Worm (Caenorhabditis elegans) whole organism, L2 larva: ENCODE results near the gene srf-3.
A peak's percentile ranks its signal among the peaks of the same experiment; 100 is the strongest.
"Not testable (repeated sequence)": the region's sequence is repeated elsewhere in the genome, so short reads cannot be mapped to it uniquely, and the experiment has no call there.

Experiments
- C34F6.9 ChIP-seq: fragments of 150-350 bp; optimal IDR thresholded peaks from 2 replicates; lab custom pipeline; 2014; ENCODE audit warnings: missing biosample characterization, missing genetic modification characterization
- F13H6.1 ChIP-seq: sonication (generic microtip); optimal IDR thresholded peaks from 2 replicates; lab custom pipeline; 2016; ENCODE audit warnings: missing genetic modification characterization, missing compliant biosample characterization
- R02D3.7 ChIP-seq: fragments of 150-350 bp; optimal IDR thresholded peaks from 2 replicates; lab custom pipeline; 2014; ENCODE audit warnings: missing biosample characterization, missing genetic modification characterization
- alr-1 ChIP-seq: fragments of 150-350 bp; optimal IDR thresholded peaks from 2 replicates; lab custom pipeline; 2014; ENCODE audit warnings: missing biosample characterization, missing genetic modification characterization
- aly-2 ChIP-seq: fragments of 150-350 bp; optimal IDR thresholded peaks from 2 replicates; lab custom pipeline; 2014; ENCODE audit warnings: missing biosample characterization, missing genetic modification characterization
- blmp-1 ChIP-seq: sonication (generic microtip); optimal IDR thresholded peaks from 2 replicates; lab custom pipeline; 2017; ENCODE audit warnings: missing genetic modification characterization, mild to moderate bottlenecking, missing compliant biosample characterization, antibody characterized with exemption, moderate library complexity; ENCODE audit not compliant: insufficient read depth
- ceh-16 ChIP-seq: fragments of 150-350 bp; optimal IDR thresholded peaks from 2 replicates; lab custom pipeline; 2014; ENCODE audit warnings: missing biosample characterization, missing genetic modification characterization
- ceh-82 ChIP-seq: fragments of 150-350 bp; optimal IDR thresholded peaks from 2 replicates; lab custom pipeline; 2014; ENCODE audit warnings: missing biosample characterization, missing genetic modification characterization
- crh-2 ChIP-seq: sonication (generic microtip); optimal IDR thresholded peaks from 2 replicates; lab custom pipeline; 2017; ENCODE audit warnings: missing biosample characterization, missing genetic modification characterization
- dmd-4 ChIP-seq: sonication (generic microtip); optimal IDR thresholded peaks from 2 replicates; lab custom pipeline; 2017; ENCODE audit warnings: missing biosample characterization, missing genetic modification characterization
- elt-3 ChIP-seq: sonication (generic microtip); optimal IDR thresholded peaks from 2 replicates; lab custom pipeline; 2017; ENCODE audit warnings: missing biosample characterization, missing genetic modification characterization
- fos-1 ChIP-seq: fragments of 150-350 bp; optimal IDR thresholded peaks from 2 replicates; lab custom pipeline; 2014; ENCODE audit warnings: missing biosample characterization, missing genetic modification characterization
- lin-11 ChIP-seq: fragments of 150-350 bp; sonication (generic microtip); optimal IDR thresholded peaks from 2 replicates; lab custom pipeline; 2014; ENCODE audit warnings: missing biosample characterization, missing genetic modification characterization, inconsistent platforms, mixed read lengths
- lsy-2 ChIP-seq, 2 experiments: fragments of 150-350 bp in 1 of 2; sonication (generic microtip) in 1 of 2; optimal IDR thresholded peaks; 2 replicates each; lab custom pipeline; 2014 to 2017; ENCODE audit warnings: missing biosample characterization in 2 of 2, missing genetic modification characterization in 2 of 2
- mbf-1 ChIP-seq: sonication (generic microtip); optimal IDR thresholded peaks from 2 replicates; lab custom pipeline; 2017; ENCODE audit warnings: missing biosample characterization, missing genetic modification characterization
- mdl-1 ChIP-seq, 2 experiments: fragments of 150-350 bp in 1 of 2; sonication (generic microtip) in 1 of 2; optimal IDR thresholded peaks; 2 replicates each; lab custom pipeline; 2017; ENCODE audit warnings: missing biosample characterization in 2 of 2, missing genetic modification characterization in 2 of 2
- nhr-129 ChIP-seq: fragments of 150-350 bp; optimal IDR thresholded peaks from 2 replicates; lab custom pipeline; 2014; ENCODE audit warnings: missing biosample characterization, missing genetic modification characterization
- nhr-21 ChIP-seq: fragments of 150-350 bp; optimal IDR thresholded peaks from 2 replicates; lab custom pipeline; 2014; ENCODE audit warnings: missing biosample characterization, missing genetic modification characterization
- nhr-237 ChIP-seq: fragments of 150-350 bp; optimal IDR thresholded peaks from 2 replicates; lab custom pipeline; 2014; ENCODE audit warnings: missing biosample characterization, missing genetic modification characterization
- nhr-25 ChIP-seq: fragments of 150-350 bp; sonication (generic microtip); optimal IDR thresholded peaks from 3 replicates; lab custom pipeline; 2014; ENCODE audit warnings: missing biosample characterization, missing genetic modification characterization
- sma-3 ChIP-seq: sonication (generic microtip); optimal IDR thresholded peaks from 2 replicates; lab custom pipeline; 2016; ENCODE audit warnings: missing genetic modification reagents, missing genetic modification characterization, missing compliant biosample characterization
- sma-9 ChIP-seq, 2 experiments: fragments of 150-350 bp in 1 of 2; sonication (generic microtip) in 1 of 2; optimal IDR thresholded peaks; 2 replicates each; lab custom pipeline; 2014 to 2016; ENCODE audit warnings: missing genetic modification characterization in 2 of 2, mild to moderate bottlenecking in 1 of 2, missing biosample characterization in 1 of 2, missing compliant biosample characterization in 1 of 2, missing genetic modification reagents in 1 of 2, moderate library complexity in 1 of 2
- snpc-4 ChIP-seq: fragments of 150-350 bp; optimal IDR thresholded peaks from 2 replicates; lab custom pipeline; 2014; ENCODE audit warnings: missing biosample characterization, missing genetic modification characterization
- unc-55 ChIP-seq: fragments of 150-350 bp; sonication (generic microtip); optimal IDR thresholded peaks from 3 replicates; lab custom pipeline; 2014; ENCODE audit warnings: missing biosample characterization, missing genetic modification reagents, missing genetic modification characterization
- zag-1 ChIP-seq: fragments of 150-350 bp; optimal IDR thresholded peaks from 2 replicates; lab custom pipeline; 2014; ENCODE audit warnings: missing biosample characterization, missing genetic modification characterization
- ztf-1 ChIP-seq: fragments of 200-800 bp; sonication (Bioruptor generic); conservative IDR thresholded peaks from 2 replicates; pipeline ENCODE4 v1.3.6; 2022; ENCODE audit warnings: missing genetic modification characterization, missing compliant biosample characterization
- ztf-4 ChIP-seq: fragments of 150-350 bp; optimal IDR thresholded peaks from 2 replicates; lab custom pipeline; 2014; ENCODE audit warnings: missing biosample characterization, missing genetic modification characterization

srf-3 gene

ce11 chrIV:12870315-12870714, 21.0 kb downstream of the srf-3 start:
- TF ChIP-seq fos-1 (no peak), crh-2 (tag; lab: Kevin White, UChicago) (no peak), nhr-25 (tag; lab: Kevin White, UChicago) (no peak), R02D3.7 (tag; lab: Kevin White, UChicago) (no peak), F13H6.1 (tag; lab: Kevin White, UChicago) (no peak), C34F6.9 (no peak)
- TF ChIP-seq, all 48 proteins: peak for 0

DNA sequence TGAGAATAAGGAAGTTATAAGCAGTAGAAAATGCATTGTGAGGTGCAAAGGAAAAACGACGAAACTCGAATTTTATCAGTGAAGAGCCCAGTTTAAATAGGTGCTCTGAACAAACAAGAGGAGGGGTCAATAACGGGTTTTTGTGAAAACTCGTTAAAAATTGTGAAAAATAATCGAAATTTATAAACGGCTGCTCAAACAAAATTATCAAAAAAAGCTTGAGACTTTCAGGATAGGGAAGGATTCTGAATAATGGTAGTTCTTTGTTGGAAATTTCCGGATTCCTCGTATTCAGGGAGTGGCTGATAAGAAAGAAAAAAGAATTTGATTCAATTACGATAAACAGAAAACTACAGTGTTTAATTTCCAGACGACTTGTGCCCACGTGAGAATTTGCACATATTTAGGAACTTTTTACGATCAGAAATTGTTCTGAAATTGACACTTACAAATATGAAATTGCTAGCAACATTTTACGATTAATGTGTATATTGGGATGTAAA, 22.2 kb downstream of the srf-3 start, which contains the start of gene clec-187:
TSS of gene clec-187 (minus strand) at position 51 of the 503 bp plus-strand sequence.
- no peak for TF ChIP-seq aly-2 (tag; lab: Kevin White, UChicago)
- peak; percentile 9 for TF ChIP-seq fos-1

DNA sequence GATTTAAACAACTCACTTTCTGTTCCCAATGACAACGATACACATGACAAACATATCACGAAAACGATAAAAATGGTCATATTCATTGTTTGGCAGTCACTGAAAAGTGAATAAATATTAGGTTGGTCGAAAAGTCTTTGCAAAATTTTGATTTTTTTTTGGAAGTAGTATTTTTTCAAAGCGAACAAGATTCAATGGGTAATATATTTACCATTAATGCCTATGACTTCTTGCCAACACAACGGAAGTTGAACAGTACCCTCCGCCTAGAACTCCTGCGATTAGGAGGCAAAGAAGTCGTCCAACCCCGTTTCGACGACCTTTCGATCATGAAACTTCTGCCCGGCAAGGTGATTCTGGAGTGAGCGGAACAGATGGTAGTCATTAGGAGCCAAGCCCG, 25.9 kb downstream of the srf-3 start, which contains the start of gene ZK896.1:
TSS of gene ZK896.1 (minus strand) at position 101 of the 400 bp plus-strand sequence.
- TF ChIP-seq F13H6.1 (tag; lab: Kevin White, UChicago); lin-11; nhr-237 (tag; lab: Kevin White, UChicago): not testable (repeated sequence)

DNA sequence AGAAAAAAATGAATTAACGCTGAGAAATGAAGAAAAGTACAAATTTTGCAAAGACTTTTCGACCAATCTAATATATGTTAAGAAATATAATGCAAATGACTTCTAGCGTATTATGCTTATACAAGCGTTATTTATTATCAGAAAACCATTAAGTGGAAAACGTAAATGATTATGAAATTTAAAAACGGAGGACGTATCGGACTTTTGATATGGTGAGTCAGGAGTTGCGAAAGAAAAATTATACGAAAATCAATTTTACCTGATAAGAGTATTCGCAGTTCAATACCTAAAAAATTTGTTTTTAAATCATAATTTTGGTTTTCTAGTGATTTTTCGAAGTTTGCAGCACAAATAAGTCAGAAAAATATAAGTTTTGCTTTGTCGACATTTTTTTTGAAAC, 27.2 kb downstream of the srf-3 start:
- TF ChIP-seq sma-9 (GFP tag; optimal IDR thresholded peaks at IDR 0.05; lab: Kevin White, UChicago) (peak; percentile 31), sma-9 (tag; optimal IDR thresholded peaks at IDR 0.05; lab: Kevin White, UChicago) (no peak), dmd-4 (tag; lab: Kevin White, UChicago) (no peak), mdl-1 (tag; optimal IDR thresholded peaks at IDR 0.05; lab: Kevin White, UChicago) (no peak), zag-1 (tag; lab: Kevin White, UChicago) (no peak), elt-3 (tag; lab: Kevin White, UChicago) (no peak), mbf-1 (tag; lab: Kevin White, UChicago) (no peak), ztf-1 (GFP tag; lab: Robert Waterston, UW) (no peak), sma-3 (no peak), fos-1 (peak; percentile 85)

DNA sequence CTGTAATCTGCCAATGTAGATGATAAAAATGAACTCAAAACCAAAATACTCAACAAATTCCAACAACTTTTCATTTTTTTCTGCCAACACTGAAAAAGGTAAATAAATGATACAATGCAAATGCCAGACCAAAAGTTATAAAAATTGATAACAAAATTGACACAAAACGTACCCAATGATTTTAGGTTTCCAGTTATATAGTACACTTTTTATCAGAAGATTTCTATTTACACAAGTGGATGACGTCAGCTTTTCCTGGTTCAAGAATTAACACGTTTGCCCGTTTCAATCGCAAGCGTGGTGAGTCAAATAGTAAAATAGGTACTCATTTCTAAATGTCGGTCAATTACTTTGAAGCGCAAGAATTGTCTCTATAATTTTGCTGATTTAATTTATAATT, 30.2 kb downstream of the srf-3 start, which contains the start of gene ZK896.5:
TSS of gene ZK896.5 (minus strand) at position 89 of the 400 bp plus-strand sequence.
- TF ChIP-seq ceh-82 (tag; lab: Kevin White, UChicago), result no peak
- peak; percentile 84 for TF ChIP-seq sma-9 (GFP tag; optimal IDR thresholded peaks at IDR 0.05; lab: Kevin White, UChicago)
- no peak for TF ChIP-seq sma-9 (tag; optimal IDR thresholded peaks at IDR 0.05; lab: Kevin White, UChicago)
- TF ChIP-seq sma-3, result no peak
- TF ChIP-seq crh-2 (tag; lab: Kevin White, UChicago), result peak; percentile 18
- no peak for TF ChIP-seq R02D3.7 (tag; lab: Kevin White, UChicago)
- no peak for TF ChIP-seq nhr-21 (tag; lab: Kevin White, UChicago)
- TF ChIP-seq unc-55 (GFP tag; lab: Kevin White, UChicago), result no peak
- no peak for TF ChIP-seq blmp-1 (tag; lab: Kevin White, UChicago)
- no peak for TF ChIP-seq F13H6.1 (tag; lab: Kevin White, UChicago)
- no peak for TF ChIP-seq alr-1 (tag; lab: Kevin White, UChicago)
- TF ChIP-seq fos-1, result peak; percentile 88
- no peak for TF ChIP-seq snpc-4 (tag; lab: Kevin White, UChicago)
- no peak for TF ChIP-seq ceh-16 (tag; lab: Kevin White, UChicago)
- no peak for TF ChIP-seq mdl-1 (tag; optimal IDR thresholded peaks at IDR 0.05; lab: Kevin White, UChicago)
- no peak for TF ChIP-seq lsy-2 (tag; optimal IDR thresholded peaks at IDR 0.05; lab: Kevin White, UChicago)
- TF ChIP-seq C34F6.9, result no peak

DNA sequence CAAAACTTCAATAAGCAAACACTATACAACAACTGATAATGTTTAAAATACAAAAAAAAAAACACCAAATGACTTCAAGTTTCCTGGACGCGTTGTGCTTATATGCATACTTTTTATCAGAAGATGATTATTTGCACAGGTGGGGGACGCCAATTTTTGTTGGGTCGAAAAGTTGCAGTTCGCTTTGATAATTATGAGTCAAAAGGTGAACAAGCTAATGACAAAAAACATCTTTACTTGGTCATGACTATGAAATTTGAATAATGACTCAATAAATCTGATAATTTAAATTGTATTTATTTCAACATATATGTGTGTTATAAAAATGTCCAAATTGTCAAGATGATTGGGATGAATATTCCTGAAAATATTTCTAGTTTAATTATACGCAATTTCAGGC, 33.9 kb downstream of the srf-3 start, which contains the start of gene ZK896.4:
TSS of gene ZK896.4 (minus strand) at position 101 of the 400 bp plus-strand sequence.
- no peak for TF ChIP-seq unc-55 (GFP tag; lab: Kevin White, UChicago)
- TF ChIP-seq zag-1 (tag; lab: Kevin White, UChicago), result no peak
- TF ChIP-seq fos-1, result no peak
- TF ChIP-seq sma-9 (GFP tag; optimal IDR thresholded peaks at IDR 0.05; lab: Kevin White, UChicago), result no peak
- no peak for TF ChIP-seq sma-9 (tag; optimal IDR thresholded peaks at IDR 0.05; lab: Kevin White, UChicago)
- no peak for TF ChIP-seq ztf-4
- TF ChIP-seq mbf-1 (tag; lab: Kevin White, UChicago), result no peak
- TF ChIP-seq nhr-25 (tag; lab: Kevin White, UChicago), result no peak
- no peak for TF ChIP-seq nhr-237 (tag; lab: Kevin White, UChicago)
- TF ChIP-seq nhr-129, result no peak
- no peak for TF ChIP-seq alr-1 (tag; lab: Kevin White, UChicago)
- TF ChIP-seq aly-2 (tag; lab: Kevin White, UChicago), result no peak
